Worm (Caenorhabditis elegans) whole organism, L1 larva: ENCODE results near the gene R11G1.7.

Source experiments
- alr-1 ChIP-seq: fragments of 200-800 bp; sonication (Bioruptor generic); optimal IDR thresholded peaks from 2 replicates; lab custom pipeline; 2018; ENCODE audit warnings: borderline replicate concordance, mild to moderate bottlenecking, missing genetic modification characterization, missing compliant biosample characterization
- unc-130 ChIP-seq: fragments of 150-350 bp; optimal IDR thresholded peaks from 2 replicates; lab custom pipeline; 2017; ENCODE audit warnings: missing biosample characterization, missing genetic modification characterization, inconsistent platforms

ce11 chrX:3631550-3631949 is 24.5 kb upstream of the R11G1.7 start:
- no peak for TF ChIP-seq unc-130
- TF ChIP-seq alr-1, result peak; percentile 36
